Worm (Caenorhabditis elegans) whole organism, L4 larva: ENCODE results near the gene mlt-4.

Experiments used
- Y105C5A.15 ChIP-seq: fragments of 200-800 bp; sonication (Bioruptor generic); IDR thresholded peaks from 2 replicates; pipeline ENCODE4 v1.3.6; 2022; ENCODE audit warnings: missing genetic modification characterization, missing compliant biosample characterization
- fkh-10 ChIP-seq: fragments of 150-350 bp; optimal IDR thresholded peaks from 2 replicates; lab custom pipeline; 2014; ENCODE audit warnings: missing biosample characterization, missing genetic modification reagents, missing genetic modification characterization
- lim-7 ChIP-seq: fragments of 200-800 bp; sonication (Bioruptor generic); IDR thresholded peaks from 2 replicates; pipeline ENCODE4 v1.3.6; 2022; ENCODE audit warnings: missing genetic modification characterization, missing compliant biosample characterization
- nhr-237 ChIP-seq: sonication (generic microtip); optimal IDR thresholded peaks from 2 replicates; lab custom pipeline; 2017; ENCODE audit warnings: missing biosample characterization, missing genetic modification characterization
- saeg-2 ChIP-seq: fragments of 200-800 bp; sonication (Bioruptor generic); IDR thresholded peaks from 2 replicates; pipeline ENCODE4 v1.3.6; 2022; ENCODE audit warnings: missing genetic modification reagents, missing genetic modification characterization, missing compliant biosample characterization
- snpc-1.2 ChIP-seq: fragments of 200-800 bp; sonication (Bioruptor generic); IDR thresholded peaks from 2 replicates; pipeline ENCODE4 v1.3.6; 2022; ENCODE audit warnings: missing genetic modification reagents, missing genetic modification characterization, missing compliant biosample characterization
- snpc-4 ChIP-seq: fragments of 150-350 bp; optimal IDR thresholded peaks from 2 replicates; lab custom pipeline; 2014; ENCODE audit warnings: missing biosample characterization, missing genetic modification characterization
- zip-11 ChIP-seq: fragments of 200-800 bp; sonication (Bioruptor generic); IDR thresholded peaks from 2 replicates; pipeline ENCODE4 v1.3.6; 2022; ENCODE audit warnings: missing genetic modification characterization, missing compliant biosample characterization

- no peak for TF ChIP-seq fkh-10
- no peak for TF ChIP-seq Y105C5A.15 (GFP tag; lab: Robert Waterston, UW)
- TF ChIP-seq nhr-237 = no peak
- TF ChIP-seq snpc-1.2 (GFP tag; lab: Robert Waterston, UW) = no peak
- TF ChIP-seq snpc-4 (tag; lab: Kevin White, UChicago) = no peak
- no peak for TF ChIP-seq lim-7
- no peak for TF ChIP-seq zip-11
- no peak for TF ChIP-seq saeg-2 (GFP tag; lab: Robert Waterston, UW)
Observed at ce11 chrV:20266992-20267391, 22.2 kb downstream of the mlt-4 start, which contains the start of gene mdt-17.
